Fruit fly (Drosophila melanogaster): ENCODE results near the gene Pgam5.

Pgam5 gene

dm6 chrX:1907727-1908264 is 34.4 kb upstream of the Pgam5 start, which contains the start of gene mip130 (continued):
- TF ChIP-seq corto (GFP tag; optimal IDR thresholded peaks at IDR 0.05) = no peak
- peak; percentile 19 for TF ChIP-seq vvl (GFP tag; IDR thresholded peaks at IDR 0.05)
- no peak for TF ChIP-seq CG8944 (GFP tag; optimal IDR thresholded peaks at IDR 0.05)
- no peak for TF ChIP-seq CG43689 (GFP tag; IDR thresholded peaks at IDR 0.05)
- no peak for TF ChIP-seq Hr78 (GFP tag; optimal IDR thresholded peaks at IDR 0.05)
- TF ChIP-seq CG2129 (GFP tag; IDR thresholded peaks at IDR 0.05; ENCODE audit: partially characterized antibody) = peak; percentile 48; the same call in 1 of the 2 replicates
- no peak for TF ChIP-seq pan (optimal IDR thresholded peaks at IDR 0.05)
- peak in 1 of 2 experiments; percentile 60 for TF ChIP-seq pan (GFP tag; optimal IDR thresholded peaks at IDR 0.05 in 1 of 2, IDR thresholded peaks at IDR 0.05 in 1 of 2)
- peak; percentile 81 for TF ChIP-seq CG34224 (GFP tag; IDR thresholded peaks at IDR 0.05; ENCODE audit: partially characterized antibody)
- no peak for TF ChIP-seq Atf3 (GFP tag; optimal IDR thresholded peaks at IDR 0.05)
- TF ChIP-seq CG12942 (GFP tag; optimal IDR thresholded peaks at IDR 0.05) = no peak
- peak; percentile 21 for TF ChIP-seq zfh2 (GFP tag; optimal IDR thresholded peaks at IDR 0.05)
- TF ChIP-seq Hsf (GFP tag; optimal IDR thresholded peaks at IDR 0.05) = peak; percentile 9
- TF ChIP-seq CG1647 (GFP tag; optimal IDR thresholded peaks at IDR 0.05) = peak; percentile 5
- TF ChIP-seq CG34422 (GFP tag; IDR thresholded peaks at IDR 0.05) = peak; percentile 54; the same call in 1 of the 3 replicates
- TF ChIP-seq grn (GFP tag; optimal IDR thresholded peaks at IDR 0.05) = no peak
- TF ChIP-seq CG6175 (GFP tag; IDR thresholded peaks at IDR 0.05) = no peak
- TF ChIP-seq pzg (GFP tag; optimal IDR thresholded peaks at IDR 0.05) = peak; percentile 51
- TF ChIP-seq slp2 (GFP tag; optimal IDR thresholded peaks at IDR 0.05) = peak; percentile 22
- TF ChIP-seq yki (optimal IDR thresholded peaks at IDR 0.05) = no peak
- TF ChIP-seq Dll (GFP tag; IDR thresholded peaks at IDR 0.05; ENCODE audit: partially characterized antibody) = peak; percentile 82; the same call in 3 of the 4 replicates
- TF ChIP-seq CG1603 (tag; optimal IDR thresholded peaks at IDR 0.05) = peak; percentile 50
- no peak for TF ChIP-seq CG9797 (GFP tag; optimal IDR thresholded peaks at IDR 0.05)
- TF ChIP-seq CG2712 (tag; optimal IDR thresholded peaks at IDR 0.05) = peak; percentile 56
- no peak for TF ChIP-seq jing (GFP tag; optimal IDR thresholded peaks at IDR 0.05)
- peak; percentile 45; the same call in 1 of the 2 replicates for TF ChIP-seq lmd (GFP tag; IDR thresholded peaks at IDR 0.05)
- TF ChIP-seq dysf (GFP tag; IDR thresholded peaks at IDR 0.05) = peak; percentile 69
- TF ChIP-seq bowl (GFP tag; IDR thresholded peaks at IDR 0.05) = no peak
- TF ChIP-seq dm (GFP tag; optimal IDR thresholded peaks at IDR 0.05) = peak; percentile 4
- no peak for TF ChIP-seq CG6254 (GFP tag; optimal IDR thresholded peaks at IDR 0.05)
- peak; percentile 46 for TF ChIP-seq CG4617 (GFP tag; optimal IDR thresholded peaks at IDR 0.05; ENCODE audit: borderline replicate concordance)
- TF ChIP-seq repo (GFP tag; optimal IDR thresholded peaks at IDR 0.05) = no peak
- peak; percentile 40; the same call in 1 of the 2 replicates for TF ChIP-seq E2f1 (GFP tag; IDR thresholded peaks at IDR 0.05)
- peak; percentile 50 for TF ChIP-seq HHEX (GFP tag; optimal IDR thresholded peaks at IDR 0.05)
- no peak for TF ChIP-seq CG11398 (GFP tag; optimal IDR thresholded peaks at IDR 0.05)
- TF ChIP-seq org-1 (GFP tag; optimal IDR thresholded peaks at IDR 0.05) = no peak
- peak; percentile 47 for TF ChIP-seq Antp (GFP tag; optimal IDR thresholded peaks at IDR 0.05)
- no peak; the same call in 1 of the 2 replicates for TF ChIP-seq CG10366 (GFP tag; IDR thresholded peaks at IDR 0.05)
- TF ChIP-seq danr (GFP tag; IDR thresholded peaks at IDR 0.05) = 0 out of 2 replicates have a peak, but pooled peaks have one; percentile 23
- TF ChIP-seq CG13287 (GFP tag; IDR thresholded peaks at IDR 0.05; ENCODE audit: partially characterized antibody) = peak; percentile 81
- TF ChIP-seq Deaf1 (tag; optimal IDR thresholded peaks at IDR 0.05) = peak; percentile 15
- TF ChIP-seq peb (GFP tag; IDR thresholded peaks at IDR 0.05) = peak; percentile 30; the same call in 1 of the 2 replicates
- TF ChIP-seq Ets65A (GFP tag) = peak; percentile 88
- TF ChIP-seq sima (GFP tag; optimal IDR thresholded peaks at IDR 0.05) = no peak
- peak; percentile 50 for TF ChIP-seq esg (GFP tag; conservative IDR thresholded peaks at IDR 0.05)
- TF ChIP-seq CG10979 (tag; optimal IDR thresholded peaks at IDR 0.05) = peak; percentile 36
- no peak for TF ChIP-seq CG15011 (GFP tag; optimal IDR thresholded peaks at IDR 0.05)
- TF ChIP-seq Oli (tag; optimal IDR thresholded peaks at IDR 0.05) = peak; percentile 55
- TF ChIP-seq sob (GFP tag; IDR thresholded peaks at IDR 0.05) = peak; percentile 64; the same call in 1 of the 2 replicates
- no peak for TF ChIP-seq gro (GFP tag; optimal IDR thresholded peaks at IDR 0.05)
- TF ChIP-seq cwo (GFP tag; optimal IDR thresholded peaks at IDR 0.05) = peak; percentile 28

All from whole organism, embryonic.